Fruit fly (Drosophila melanogaster): ENCODE data around the gene Obp83b.

Gene Obp83b

DNA sequence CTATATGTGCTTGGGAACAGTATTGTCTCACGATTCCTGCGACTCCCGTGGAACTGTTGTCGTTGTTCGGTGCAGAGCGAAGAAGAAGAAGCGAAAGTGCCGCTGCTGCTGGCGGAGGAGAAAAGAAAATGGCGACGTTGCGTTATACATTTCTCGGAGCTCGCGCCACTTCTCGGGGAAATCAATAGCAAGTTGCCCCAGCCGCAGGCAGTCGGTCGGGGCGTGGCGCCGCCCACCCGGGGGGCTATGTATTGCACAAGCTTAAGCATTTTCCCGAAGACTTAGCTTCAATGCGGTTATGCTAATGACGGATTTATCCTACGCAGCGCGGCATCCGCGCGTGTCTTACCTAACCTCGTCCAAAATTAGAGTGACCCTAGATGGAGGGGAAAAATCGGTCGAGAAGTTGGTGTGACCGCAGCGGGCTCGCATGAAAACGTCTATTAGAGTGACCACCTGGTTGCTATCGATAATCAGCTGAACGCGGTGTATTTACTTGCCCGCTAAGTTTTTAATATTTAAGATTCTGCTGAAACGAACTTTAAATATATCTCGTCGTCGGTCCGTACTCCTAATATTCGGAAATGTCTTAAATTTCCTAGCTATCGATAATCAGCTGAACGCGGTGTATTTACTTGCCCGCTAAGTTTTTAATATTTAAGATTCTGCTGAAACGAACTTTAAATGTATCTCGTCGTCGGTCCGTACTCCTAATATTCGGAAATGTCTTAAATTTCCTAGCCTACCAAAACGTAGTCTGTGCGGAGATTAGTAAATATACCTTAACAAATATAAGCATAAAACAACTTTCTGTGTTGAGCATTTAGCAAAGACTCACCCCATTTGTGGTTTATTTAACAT is 31.8 kb upstream of the Obp83b start, which contains the start of gene Rm62 (continued):
- TF ChIP-seq jing (GFP tag; optimal IDR thresholded peaks at IDR 0.05) (no peak), CG14965 (GFP tag; optimal IDR thresholded peaks at IDR 0.05; ENCODE audit: borderline replicate concordance) (no peak), hkb (optimal IDR thresholded peaks at IDR 0.05) (no peak), hkb (GFP tag; IDR thresholded peaks at IDR 0.05) (peak; percentile 56; the same call in 1 of the 2 replicates), CG2199 (GFP tag; IDR thresholded peaks at IDR 0.05) (no peak), Hand (GFP tag; optimal IDR thresholded peaks at IDR 0.05) (peak; percentile 11), pnt (GFP tag; optimal IDR thresholded peaks at IDR 0.05) (no peak), trh (GFP tag; optimal IDR thresholded peaks at IDR 0.05) (no peak), CG4424 (GFP tag; optimal IDR thresholded peaks at IDR 0.05) (no peak), CoRest (tag; optimal IDR thresholded peaks at IDR 0.05) (no peak), br (optimal IDR thresholded peaks at IDR 0.05) (no peak), Doc3 (GFP tag; IDR thresholded peaks at IDR 0.05; ENCODE audit: partially characterized antibody) (no peak), Nf-YB (GFP tag; optimal IDR thresholded peaks at IDR 0.05) (no peak), Ets97D (GFP tag; optimal IDR thresholded peaks at IDR 0.05) (no peak), trem (tag; optimal IDR thresholded peaks at IDR 0.05) (peak; percentile 47), CG13775 (GFP tag; optimal IDR thresholded peaks at IDR 0.05) (no peak), fu2 (GFP tag; optimal IDR thresholded peaks at IDR 0.05) (peak; percentile 27), Lhr (GFP tag; optimal IDR thresholded peaks at IDR 0.05) (peak; percentile 38), ab (GFP tag; optimal IDR thresholded peaks at IDR 0.05) (no peak), Pdp1 (GFP tag; optimal IDR thresholded peaks at IDR 0.05) (peak in 1 of 2 experiments; percentile 91), Deaf1 (tag; optimal IDR thresholded peaks at IDR 0.05) (no peak), Xrp1 (GFP tag; IDR thresholded peaks at IDR 0.05) (peak; percentile 40; the same call in 1 of the 2 replicates), z (GFP tag; IDR thresholded peaks at IDR 0.05) (no peak), CG4360 (GFP tag; IDR thresholded peaks at IDR 0.05) (peak; percentile 43; the same call in 1 of the 2 replicates), ac (GFP tag; optimal IDR thresholded peaks at IDR 0.05) (peak; percentile 41), CG1647 (GFP tag; optimal IDR thresholded peaks at IDR 0.05) (no peak), en (GFP tag; optimal IDR thresholded peaks at IDR 0.05) (no peak), CG17361 (GFP tag; IDR thresholded peaks at IDR 0.05) (no peak), disco-r (GFP tag; optimal IDR thresholded peaks at IDR 0.05) (no peak), PHDP (tag; optimal IDR thresholded peaks at IDR 0.05) (no peak), MBD-R2 (GFP tag; IDR thresholded peaks at IDR 0.05) (0 out of 2 replicates have a peak, but pooled peaks have one; percentile 16), bcd (GFP tag; optimal IDR thresholded peaks at IDR 0.05) (peak; percentile 12), jumu (GFP tag; optimal IDR thresholded peaks at IDR 0.05) (no peak), CG6689 (GFP tag; IDR thresholded peaks at IDR 0.05) (no peak), CG13624 (GFP tag; optimal IDR thresholded peaks at IDR 0.05) (peak; percentile 57), Hr39 (optimal IDR thresholded peaks at IDR 0.05) (no peak), Trl (optimal IDR thresholded peaks at IDR 0.05) (no peak), Trl (GFP tag; optimal IDR thresholded peaks at IDR 0.05) (no peak), hth (optimal IDR thresholded peaks at IDR 0.05) (no peak), sim (GFP tag; IDR thresholded peaks at IDR 0.05) (no peak), so (GFP tag; IDR thresholded peaks at IDR 0.05) (0 out of 3 replicates have a peak, but pooled peaks have one; percentile 33), CrebB (tag; optimal IDR thresholded peaks at IDR 0.05) (peak; percentile 4), h (optimal IDR thresholded peaks at IDR 0.05) (no peak), HmgD (GFP tag; optimal IDR thresholded peaks at IDR 0.05) (no peak), Nf-YA (GFP tag; IDR thresholded peaks at IDR 0.05) (no peak), Hr78 (GFP tag; optimal IDR thresholded peaks at IDR 0.05) (no peak), Hr51 (GFP tag; optimal IDR thresholded peaks at IDR 0.05) (peak in 1 of 2 experiments; percentile 17), CG8765 (GFP tag; IDR thresholded peaks at IDR 0.05) (no peak), twi (tag; optimal IDR thresholded peaks at IDR 0.05) (no peak), CG17359 (tag; optimal IDR thresholded peaks at IDR 0.05) (no peak), CG18476 (GFP tag; optimal IDR thresholded peaks at IDR 0.05) (no peak)

Data from whole organism, embryonic.